Fruit fly (Drosophila melanogaster) whole organism, prepupa: ENCODE results near the gene Rpn3.

Source experiments
- CG32006 ChIP-seq: fragments of 200-800 bp; sonication (Bioruptor generic); optimal IDR thresholded peaks from 3 replicates; lab custom pipeline; 2017; ENCODE audit warnings: missing biosample characterization, mild to moderate bottlenecking, missing genetic modification characterization
- CG8119 ChIP-seq: fragments of 200-800 bp; sonication (Bioruptor generic); IDR thresholded peaks from 3 replicates; pipeline ENCODE4 v1.3.6; 2022; ENCODE audit warnings: missing biosample characterization, missing genetic modification characterization
- OdsH ChIP-seq: fragments of 200-800 bp; sonication (Bioruptor generic); optimal IDR thresholded peaks from 3 replicates; lab custom pipeline; 2016; ENCODE audit warnings: missing biosample characterization, missing genetic modification characterization
- Smox ChIP-seq: fragments of 200-800 bp; sonication (Bioruptor generic); optimal IDR thresholded peaks from 3 replicates; lab custom pipeline; 2016; ENCODE audit warnings: missing biosample characterization, missing genetic modification characterization

dm6 chr2L:19058916-19059315 lies 7.3 kb downstream of the Rpn3 start, which contains the start of gene Phlpp:
- TF ChIP-seq OdsH (GFP tag; lab: Kevin White, UChicago) (no peak), CG32006 (no peak), Smox (GFP tag; lab: Kevin White, UChicago) (no peak), CG8119 (GFP tag; lab: Robert Waterston, UW) (no peak; the same call in 2 of the 3 replicates)
